Fruit fly (Drosophila melanogaster) whole organism, embryonic: ENCODE measurements around the gene Rbp.

Source experiments
- Blimp-1 ChIP-seq: fragments of 200-800 bp; sonication (Bioruptor generic); optimal IDR thresholded peaks from 3 replicates; lab custom pipeline; 2018; ENCODE audit warnings: missing biosample characterization, missing genetic modification characterization, mild to moderate bottlenecking, moderate library complexity, missing genetic modification reagents
- CG12104 ChIP-seq: fragments of 200-800 bp; sonication (Bioruptor generic); optimal IDR thresholded peaks from 3 replicates; lab custom pipeline; 2016; ENCODE audit warnings: missing biosample characterization, missing genetic modification characterization
- CG1233 ChIP-seq: fragments of 200-800 bp; sonication (Bioruptor generic); optimal IDR thresholded peaks from 4 replicates; lab custom pipeline; 2018; ENCODE audit warnings: missing biosample characterization, mild to moderate bottlenecking, missing genetic modification characterization
- CG13123 ChIP-seq: fragments of 200-800 bp; sonication (Bioruptor generic); optimal IDR thresholded peaks from 2 replicates; lab custom pipeline; 2016; ENCODE audit warnings: missing biosample characterization, missing genetic modification characterization
- CG14050 ChIP-seq: fragments of 200-800 bp; sonication (Bioruptor generic); IDR thresholded peaks from 3 replicates; pipeline ENCODE4 v1.3.6; 2022; ENCODE audit warnings: missing biosample characterization, missing genetic modification characterization
- CG15073 ChIP-seq: fragments of 200-800 bp; sonication (Bioruptor generic); optimal IDR thresholded peaks from 2 replicates; lab custom pipeline; 2016; ENCODE audit warnings: missing biosample characterization, missing genetic modification characterization
- CG17612 ChIP-seq: fragments of 200-800 bp; sonication (Bioruptor generic); IDR thresholded peaks from 2 replicates; pipeline ENCODE4 v1.3.6; 2022; ENCODE audit warnings: missing biosample characterization, missing genetic modification characterization
- CG18476 ChIP-seq: fragments of 200-800 bp; sonication (Bioruptor generic); optimal IDR thresholded peaks from 2 replicates; lab custom pipeline; 2016; ENCODE audit warnings: missing biosample characterization, mild to moderate bottlenecking, missing genetic modification characterization
- CG2199 ChIP-seq: fragments of 200-800 bp; sonication (Bioruptor generic); IDR thresholded peaks from 3 replicates; pipeline ENCODE4 v1.3.6; 2022; ENCODE audit warnings: missing biosample characterization, missing genetic modification characterization
- CG2712 ChIP-seq: fragments of 200-800 bp; optimal IDR thresholded peaks from 3 replicates; lab custom pipeline; 2019; ENCODE audit warnings: missing biosample characterization, mild to moderate bottlenecking, missing genetic modification characterization, moderate library complexity
- CG31365 ChIP-seq: fragments of 200-800 bp; sonication (Bioruptor generic); optimal IDR thresholded peaks from 2 replicates; lab custom pipeline; 2018; ENCODE audit warnings: missing biosample characterization, mild to moderate bottlenecking, missing genetic modification characterization
- CG31388 ChIP-seq: fragments of 200-800 bp; sonication (Bioruptor generic); optimal IDR thresholded peaks from 2 replicates; lab custom pipeline; 2016; ENCODE audit warnings: missing biosample characterization, missing genetic modification characterization
- CG32772 ChIP-seq: fragments of 200-800 bp; sonication (Bioruptor generic); IDR thresholded peaks from 2 replicates; pipeline ENCODE4 v1.3.6; 2022; ENCODE audit warnings: missing biosample characterization, missing genetic modification characterization
- CG3281 ChIP-seq: fragments of 200-800 bp; sonication (Bioruptor generic); optimal IDR thresholded peaks from 3 replicates; lab custom pipeline; 2017; ENCODE audit warnings: missing biosample characterization, mild to moderate bottlenecking, missing genetic modification characterization
- CG4282 ChIP-seq: fragments of 200-800 bp; sonication (Bioruptor generic); optimal IDR thresholded peaks from 2 replicates; lab custom pipeline; 2016; ENCODE audit warnings: missing biosample characterization, missing genetic modification characterization
- CG6175 ChIP-seq: fragments of 200-800 bp; sonication (Bioruptor generic); IDR thresholded peaks from 3 replicates; pipeline ENCODE4 v1.3.6; 2022; ENCODE audit warnings: missing biosample characterization, missing genetic modification characterization
- CG6654 ChIP-seq: fragments of 200-800 bp; sonication (Bioruptor generic); optimal IDR thresholded peaks from 2 replicates; lab custom pipeline; 2017; ENCODE audit warnings: missing biosample characterization, mild to moderate bottlenecking, missing genetic modification characterization
- CG7357 ChIP-seq: fragments of 200-800 bp; sonication (Bioruptor generic); IDR thresholded peaks from 3 replicates; pipeline ENCODE4 v1.3.6; 2022; ENCODE audit warnings: missing biosample characterization, missing genetic modification characterization
- CG7963 ChIP-seq: fragments of 200-800 bp; sonication (Bioruptor generic); IDR thresholded peaks from 3 replicates; pipeline ENCODE4 v1.3.6; 2022; ENCODE audit warnings: missing biosample characterization, missing genetic modification characterization; ENCODE audit not compliant: partially characterized antibody
- CG8359 ChIP-seq: fragments of 200-800 bp; sonication (Bioruptor generic); optimal IDR thresholded peaks from 2 replicates; lab custom pipeline; 2017; ENCODE audit warnings: missing biosample characterization, mild to moderate bottlenecking, missing genetic modification characterization, borderline replicate concordance
- CG9932 ChIP-seq: fragments of 200-800 bp; sonication (Bioruptor generic); IDR thresholded peaks from 2 replicates; pipeline ENCODE4 v1.3.6; 2022; ENCODE audit warnings: missing biosample characterization, missing genetic modification characterization
- CTCF ChIP-seq: fragments of 200-800 bp; sonication (Bioruptor generic); optimal IDR thresholded peaks from 2 replicates; lab custom pipeline; 2017; ENCODE audit warnings: missing biosample characterization, mild to moderate bottlenecking, missing genetic modification characterization, moderate library complexity
- Deaf1 ChIP-seq: fragments of 200-800 bp; optimal IDR thresholded peaks from 3 replicates; lab custom pipeline; 2019; ENCODE audit warnings: missing biosample characterization, mild to moderate bottlenecking, missing genetic modification characterization, moderate library complexity
- E2f1 ChIP-seq: fragments of 200-800 bp; sonication (Bioruptor generic); IDR thresholded peaks from 2 replicates; pipeline ENCODE4 v1.3.6; 2022; ENCODE audit warnings: missing biosample characterization, missing genetic modification characterization
- HLH3B ChIP-seq: fragments of 200-800 bp; sonication (Bioruptor generic); IDR thresholded peaks from 2 replicates; pipeline ENCODE4 v1.3.6; 2022; ENCODE audit warnings: missing biosample characterization, missing genetic modification characterization
- Hey ChIP-seq: fragments of 200-800 bp; sonication (Bioruptor generic); optimal IDR thresholded peaks from 3 replicates; lab custom pipeline; 2018; ENCODE audit warnings: missing biosample characterization, mild to moderate bottlenecking, missing genetic modification characterization
- Hmr ChIP-seq: fragments of 200-800 bp; sonication (Bioruptor generic); optimal IDR thresholded peaks from 3 replicates; lab custom pipeline; 2017; ENCODE audit warnings: mild to moderate bottlenecking, missing biosample characterization, missing genetic modification reagents, missing genetic modification characterization
- Hr3 ChIP-seq: fragments of 200-800 bp; sonication (Bioruptor generic); optimal IDR thresholded peaks from 3 replicates; lab custom pipeline; 2016; ENCODE audit warnings: missing biosample characterization, missing genetic modification characterization
- Mes4 ChIP-seq: fragments of 200-800 bp; sonication (Bioruptor generic); optimal IDR thresholded peaks from 2 replicates; lab custom pipeline; 2016; ENCODE audit warnings: missing biosample characterization, missing genetic modification characterization
- NFAT ChIP-seq: fragments of 200-800 bp; sonication (Bioruptor generic); IDR thresholded peaks from 2 replicates; pipeline ENCODE4 v1.3.6; 2022; ENCODE audit warnings: missing biosample characterization, missing genetic modification characterization
- Pdp1 ChIP-seq, 2 experiments: fragments of 200-800 bp; sonication (Bioruptor generic); optimal IDR thresholded peaks; 3 replicates each; lab custom pipeline; 2016; ENCODE audit warnings: missing biosample characterization in 2 of 2, missing genetic modification characterization in 2 of 2, mild to moderate bottlenecking in 1 of 2, moderate library complexity in 1 of 2
- Xbp1 ChIP-seq: fragments of 200-800 bp; sonication (Bioruptor generic); optimal IDR thresholded peaks from 3 replicates; lab custom pipeline; 2016; ENCODE audit warnings: missing biosample characterization, mild to moderate bottlenecking, missing genetic modification characterization
- abd-A ChIP-seq: fragments of 200-800 bp; sonication (Bioruptor generic); optimal IDR thresholded peaks from 3 replicates; lab custom pipeline; 2019; ENCODE audit warnings: missing biosample characterization, mild to moderate bottlenecking, missing genetic modification characterization, moderate library complexity
- amos ChIP-seq: fragments of 200-800 bp; sonication (Bioruptor generic); IDR thresholded peaks from 2 replicates; pipeline ENCODE4 v1.3.6; 2022; ENCODE audit warnings: missing biosample characterization, missing genetic modification characterization; ENCODE audit not compliant: partially characterized antibody
- bbx ChIP-seq: fragments of 200-800 bp; sonication (Bioruptor generic); IDR thresholded peaks from 2 replicates; pipeline ENCODE4 v1.3.6; 2022; ENCODE audit warnings: missing biosample characterization, missing genetic modification characterization; ENCODE audit not compliant: partially characterized antibody
- cad ChIP-seq: fragments of >200 bp; optimal IDR thresholded peaks from 2 replicates; lab custom pipeline; 2017; ENCODE audit warnings: missing biosample characterization, missing genetic modification characterization
- dati ChIP-seq: fragments of 200-800 bp; sonication (Bioruptor generic); IDR thresholded peaks from 2 replicates; pipeline ENCODE4 v1.3.6; 2022; ENCODE audit warnings: missing biosample characterization, missing genetic modification characterization
- dmrt11E ChIP-seq: fragments of 200-800 bp; sonication (Bioruptor generic); optimal IDR thresholded peaks from 3 replicates; lab custom pipeline; 2018; ENCODE audit warnings: missing biosample characterization, mild to moderate bottlenecking, missing genetic modification characterization, moderate library complexity
- grn ChIP-seq: fragments of 200-800 bp; sonication (Bioruptor generic); optimal IDR thresholded peaks from 3 replicates; lab custom pipeline; 2017; ENCODE audit warnings: missing biosample characterization, missing genetic modification characterization
- kni ChIP-seq: fragments of 200-800 bp; sonication (Bioruptor generic); optimal IDR thresholded peaks from 3 replicates; lab custom pipeline; 2017; ENCODE audit warnings: mild to moderate bottlenecking, missing biosample characterization, missing genetic modification reagents, missing genetic modification characterization
- luna ChIP-seq: fragments of 200-800 bp; sonication (Bioruptor generic); optimal IDR thresholded peaks from 2 replicates; lab custom pipeline; 2016; ENCODE audit warnings: missing biosample characterization, missing genetic modification characterization
- oc ChIP-seq: fragments of 200-800 bp; sonication (Bioruptor generic); optimal IDR thresholded peaks from 2 replicates; lab custom pipeline; 2018; ENCODE audit warnings: missing biosample characterization, mild to moderate bottlenecking, missing genetic modification characterization, moderate library complexity
- pan ChIP-seq, 4 experiments: fragments of >200 bp in 3 of 4; fragments of 200-800 bp in 1 of 4; sonication (Bioruptor generic) in 1 of 4; optimal IDR thresholded peaks in 3 of 4; IDR thresholded peaks in 1 of 4; 2 replicates each; pipeline versions ENCODE4 v1.3.6 to Lab custom; 2017 to 2022; ENCODE audit warnings: missing biosample characterization in 2 of 4, missing genetic modification characterization in 2 of 4, mixed read lengths in 1 of 4
- pfk ChIP-seq: fragments of 200-800 bp; sonication (Bioruptor generic); optimal IDR thresholded peaks from 2 replicates; lab custom pipeline; 2018; ENCODE audit warnings: missing biosample characterization, mild to moderate bottlenecking, missing genetic modification characterization, moderate library complexity
- psq ChIP-seq: fragments of 200-800 bp; sonication (Bioruptor generic); optimal IDR thresholded peaks from 2 replicates; lab custom pipeline; 2017; ENCODE audit warnings: missing biosample characterization, missing genetic modification characterization
- so ChIP-seq: fragments of 200-800 bp; sonication (Bioruptor generic); IDR thresholded peaks from 3 replicates; pipeline ENCODE4 v1.3.6; 2022; ENCODE audit warnings: missing biosample characterization, missing genetic modification characterization
- sqz ChIP-seq: fragments of 200-800 bp; sonication (Bioruptor generic); optimal IDR thresholded peaks from 3 replicates; lab custom pipeline; 2018; ENCODE audit warnings: missing biosample characterization, mild to moderate bottlenecking, missing genetic modification characterization
- tgo ChIP-seq: fragments of 200-800 bp; sonication (Bioruptor generic); IDR thresholded peaks from 3 replicates; pipeline ENCODE4 v1.3.6; 2022; ENCODE audit warnings: missing biosample characterization, missing genetic modification characterization
- trem ChIP-seq: fragments of 200-800 bp; optimal IDR thresholded peaks from 3 replicates; lab custom pipeline; 2019; ENCODE audit warnings: missing biosample characterization, mild to moderate bottlenecking, missing genetic modification characterization, moderate library complexity

Gene Rbp

dm6 chr3R:15430349-15430748 is 55.9 kb downstream of the Rbp start:
- TF ChIP-seq CG8359 (GFP tag; lab: Kevin White, UChicago), result no peak
- TF ChIP-seq CG17612, result no peak
- TF ChIP-seq CG2712 (tag; lab: Kevin White, UChicago), result no peak
- peak; percentile 23 for TF ChIP-seq sqz (GFP tag; lab: Kevin White, UChicago)
- no peak for TF ChIP-seq CG32772
- no peak for TF ChIP-seq CG14050 (GFP tag; lab: Robert Waterston, UW)
- no peak for TF ChIP-seq NFAT (GFP tag; lab: Robert Waterston, UW)
- no peak for TF ChIP-seq dati (GFP tag; lab: Robert Waterston, UW)
- peak; percentile 28 for TF ChIP-seq kni (GFP tag; lab: Kevin White, UChicago)
- TF ChIP-seq CG12104, result no peak
- TF ChIP-seq trem (tag; lab: Kevin White, UChicago), result no peak
- TF ChIP-seq Mes4 (GFP tag; lab: Kevin White, UChicago), result no peak
- no peak for TF ChIP-seq Xbp1 (GFP tag; lab: Kevin White, UChicago)
- TF ChIP-seq CG31388 (GFP tag; lab: Kevin White, UChicago), result no peak
- no peak for TF ChIP-seq CG9932 (GFP tag; lab: Robert Waterston, UW)
- no peak for TF ChIP-seq CG2199 (GFP tag; lab: Robert Waterston, UW)
- TF ChIP-seq CG13123, result no peak
- TF ChIP-seq grn (GFP tag; lab: Kevin White, UChicago), result peak; percentile 27
- TF ChIP-seq Blimp-1, result peak; percentile 98
- TF ChIP-seq oc (tag; lab: Kevin White, UChicago), result peak; percentile 74
- no peak for TF ChIP-seq amos (GFP tag; lab: Robert Waterston, UW)
- no peak for TF ChIP-seq CG4282 (GFP tag; lab: Kevin White, UChicago)

dm6 chr3R:15431142-15431541 is 56.7 kb downstream of the Rbp start:
- TF ChIP-seq CTCF (GFP tag; lab: Kevin White, UChicago) (peak; percentile 84), cad (GFP tag; lab: Kevin White, UChicago) (no peak), pfk (no peak), CG7963 (GFP tag; lab: Robert Waterston, UW) (no peak), CG31365 (tag; lab: Kevin White, UChicago) (no peak), Blimp-1 (peak; percentile 84)

- TF ChIP-seq tgo (GFP tag; lab: Robert Waterston, UW) (no peak), CG18476 (GFP tag; lab: Kevin White, UChicago) (no peak), luna (no peak), CG15073 (GFP tag; lab: Kevin White, UChicago) (no peak), bbx (GFP tag; lab: Robert Waterston, UW) (no peak), CG7357 (GFP tag; lab: Robert Waterston, UW) (no peak), Pdp1 (GFP tag; optimal IDR thresholded peaks at IDR 0.05; lab: Kevin White, UChicago) (no peak), CG6654 (GFP tag; lab: Kevin White, UChicago) (no peak), abd-A (no peak), CG6175 (0 out of 3 replicates have a peak, but pooled peaks have one; percentile 11), HLH3B (no peak), psq (GFP tag; lab: Kevin White, UChicago) (no peak), dmrt11E (tag; lab: Kevin White, UChicago) (no peak), CG1233 (GFP tag; lab: Kevin White, UChicago) (no peak), so (GFP tag; lab: Robert Waterston, UW) (no peak), Hey (no peak), Blimp-1 (peak; percentile 88), CTCF (GFP tag; lab: Kevin White, UChicago) (no peak), Deaf1 (tag; lab: Kevin White, UChicago) (peak; percentile 19), Hmr (GFP tag; lab: Kevin White, UChicago) (no peak), E2f1 (GFP tag; lab: Robert Waterston, UW) (no peak), pan (optimal IDR thresholded peaks at IDR 0.05; lab: Kevin White, UChicago) (no peak), pan (GFP tag; optimal IDR thresholded peaks at IDR 0.05 in 1 of 2, IDR thresholded peaks at IDR 0.05 in 1 of 2) (no peak), Hr3 (GFP tag; lab: Kevin White, UChicago) (no peak), CG3281 (GFP tag; lab: Kevin White, UChicago) (no peak)
Observed at dm6 chr3R:15433340-15433945, 59.0 kb downstream of the Rbp start.
